Worm (Caenorhabditis elegans) whole organism, late embryonic: ENCODE data around the gene ttll-12.

Experiments used
- C08G9.2 ChIP-seq: sonication (generic microtip); optimal IDR thresholded peaks from 2 replicates; lab custom pipeline; 2016; ENCODE audit warnings: mild to moderate bottlenecking, missing genetic modification characterization, moderate library complexity, missing compliant biosample characterization
- C38D4.7 ChIP-seq: fragments of 200-800 bp; sonication (Bioruptor generic); optimal IDR thresholded peaks from 2 replicates; lab custom pipeline; 2018; ENCODE audit warnings: mild to moderate bottlenecking, missing genetic modification characterization, moderate library complexity, missing compliant biosample characterization
- K02D7.2 ChIP-seq: sonication (generic microtip); optimal IDR thresholded peaks from 2 replicates; lab custom pipeline; 2017; ENCODE audit warnings: mild to moderate bottlenecking, missing genetic modification characterization, missing compliant biosample characterization
- K09A11.1 ChIP-seq: sonication (generic microtip); optimal IDR thresholded peaks from 2 replicates; lab custom pipeline; 2017; ENCODE audit warnings: antibody characterized with exemption, mild to moderate bottlenecking, missing genetic modification characterization, missing compliant biosample characterization; ENCODE audit not compliant: insufficient read depth
- T23F11.4 ChIP-seq: fragments of 200-800 bp; sonication (Bioruptor generic); optimal IDR thresholded peaks from 2 replicates; lab custom pipeline; 2018; ENCODE audit warnings: mild to moderate bottlenecking, missing genetic modification characterization, missing compliant biosample characterization
- Y22D7AL.16 ChIP-seq: sonication (generic microtip); optimal IDR thresholded peaks from 2 replicates; lab custom pipeline; 2016; ENCODE audit warnings: missing genetic modification characterization, missing compliant biosample characterization
- ahr-1 ChIP-seq: sonication (generic microtip); optimal IDR thresholded peaks from 2 replicates; lab custom pipeline; 2016; ENCODE audit warnings: missing genetic modification characterization, missing compliant biosample characterization
- ama-1 ChIP-seq: fragments of 150-350 bp; optimal IDR thresholded peaks from 2 replicates; lab custom pipeline; 2014
- ceh-18 ChIP-seq: sonication (generic microtip); optimal IDR thresholded peaks from 2 replicates; lab custom pipeline; 2016; ENCODE audit warnings: missing genetic modification characterization, missing compliant biosample characterization
- ceh-2 ChIP-seq: sonication (generic microtip); optimal IDR thresholded peaks from 2 replicates; lab custom pipeline; 2016; ENCODE audit warnings: missing genotype, missing genetic modification characterization, missing compliant biosample characterization
- ceh-22 ChIP-seq: sonication (generic microtip); optimal IDR thresholded peaks from 2 replicates; lab custom pipeline; 2017; ENCODE audit warnings: missing biosample characterization, missing genetic modification characterization
- ceh-24 ChIP-seq: sonication (generic microtip); optimal IDR thresholded peaks from 2 replicates; lab custom pipeline; 2016; ENCODE audit warnings: mild to moderate bottlenecking, missing genetic modification characterization, missing compliant biosample characterization
- ceh-34 ChIP-seq: sonication (generic microtip); optimal IDR thresholded peaks from 2 replicates; lab custom pipeline; 2016; ENCODE audit warnings: mild to moderate bottlenecking, missing genetic modification characterization, missing compliant biosample characterization
- ceh-48 ChIP-seq: sonication (generic microtip); optimal IDR thresholded peaks from 2 replicates; lab custom pipeline; 2016; ENCODE audit warnings: missing genetic modification characterization, inconsistent platforms, missing compliant biosample characterization
- ceh-6 ChIP-seq: fragments of 200-800 bp; sonication (Bioruptor generic); optimal IDR thresholded peaks from 2 replicates; lab custom pipeline; 2018; ENCODE audit warnings: mild to moderate bottlenecking, missing genetic modification characterization, missing compliant biosample characterization
- dve-1 ChIP-seq: sonication (generic microtip); optimal IDR thresholded peaks from 2 replicates; lab custom pipeline; 2017; ENCODE audit warnings: antibody characterized with exemption, mild to moderate bottlenecking, missing genetic modification characterization, missing compliant biosample characterization
- ets-4 ChIP-seq: sonication (generic microtip); optimal IDR thresholded peaks from 2 replicates; lab custom pipeline; 2016; ENCODE audit warnings: missing genetic modification characterization, missing compliant biosample characterization
- fax-1 ChIP-seq: sonication (generic microtip); optimal IDR thresholded peaks from 2 replicates; lab custom pipeline; 2016; ENCODE audit warnings: missing genotype, missing genetic modification characterization, missing compliant biosample characterization
- fkh-10 ChIP-seq: fragments of 150-350 bp; optimal IDR thresholded peaks from 2 replicates; lab custom pipeline; 2014; ENCODE audit warnings: missing biosample characterization, missing genetic modification reagents, missing genetic modification characterization
- fkh-6 ChIP-seq: sonication (generic microtip); optimal IDR thresholded peaks from 2 replicates; lab custom pipeline; 2016; ENCODE audit warnings: missing genetic modification characterization, missing compliant biosample characterization
- hlh-13 ChIP-seq: fragments of 200-800 bp; sonication (Bioruptor generic); optimal IDR thresholded peaks from 2 replicates; lab custom pipeline; 2018; ENCODE audit warnings: mild to moderate bottlenecking, missing genetic modification characterization, missing compliant biosample characterization
- hlh-15 ChIP-seq: sonication (generic microtip); optimal IDR thresholded peaks from 2 replicates; lab custom pipeline; 2016; ENCODE audit warnings: missing genetic modification characterization, missing compliant biosample characterization
- hlh-6 ChIP-seq: sonication (generic microtip); optimal IDR thresholded peaks from 2 replicates; lab custom pipeline; 2016; ENCODE audit warnings: missing genotype, missing genetic modification characterization, missing compliant biosample characterization
- hlh-8 ChIP-seq: sonication (generic microtip); optimal IDR thresholded peaks from 2 replicates; lab custom pipeline; 2016; ENCODE audit warnings: missing genotype, missing genetic modification characterization, missing compliant biosample characterization
- lin-11 ChIP-seq: fragments of 200-800 bp; sonication (Bioruptor generic); optimal IDR thresholded peaks from 2 replicates; lab custom pipeline; 2018; ENCODE audit warnings: mild to moderate bottlenecking, missing genetic modification characterization, missing compliant biosample characterization
- madf-2 ChIP-seq: sonication (generic microtip); optimal IDR thresholded peaks from 2 replicates; lab custom pipeline; 2017; ENCODE audit warnings: missing genetic modification characterization, missing compliant biosample characterization
- nfya-1 ChIP-seq: sonication (generic microtip); optimal IDR thresholded peaks from 2 replicates; lab custom pipeline; 2017; ENCODE audit warnings: missing genetic modification characterization, mild to moderate bottlenecking, missing compliant biosample characterization, antibody characterized with exemption, moderate library complexity
- nhr-232 ChIP-seq: sonication (generic microtip); optimal IDR thresholded peaks from 2 replicates; lab custom pipeline; 2016; ENCODE audit warnings: missing genetic modification characterization, missing compliant biosample characterization
- npax-4 ChIP-seq: sonication (generic microtip); optimal IDR thresholded peaks from 2 replicates; lab custom pipeline; 2016; ENCODE audit warnings: missing genetic modification characterization, missing compliant biosample characterization
- odd-2 ChIP-seq: sonication (generic microtip); optimal IDR thresholded peaks from 2 replicates; lab custom pipeline; 2017; ENCODE audit warnings: antibody characterized with exemption, mild to moderate bottlenecking, missing genetic modification characterization, missing compliant biosample characterization
- pag-3 ChIP-seq: sonication (generic microtip); optimal IDR thresholded peaks from 2 replicates; lab custom pipeline; 2016; ENCODE audit warnings: missing compliant biosample characterization, missing genetic modification characterization, borderline replicate concordance
- pat-9 ChIP-seq: fragments of 200-800 bp; sonication (Bioruptor generic); optimal IDR thresholded peaks from 2 replicates; lab custom pipeline; 2018; ENCODE audit warnings: mild to moderate bottlenecking, missing genetic modification characterization, moderate library complexity, missing compliant biosample characterization
- pha-4 ChIP-seq: fragments of 150-350 bp; optimal IDR thresholded peaks from 2 replicates; lab custom pipeline; 2018; ENCODE audit warnings: missing biosample characterization, missing genetic modification reagents, missing genetic modification characterization
- pqm-1 ChIP-seq: sonication (generic microtip); optimal IDR thresholded peaks from 2 replicates; lab custom pipeline; 2016; ENCODE audit warnings: missing genetic modification characterization, missing compliant biosample characterization
- pros-1 ChIP-seq: fragments of 150-350 bp; optimal IDR thresholded peaks from 2 replicates; lab custom pipeline; 2014; ENCODE audit warnings: missing biosample characterization, missing genetic modification reagents, missing genetic modification characterization
- rnt-1 ChIP-seq: sonication (generic microtip); optimal IDR thresholded peaks from 2 replicates; lab custom pipeline; 2016; ENCODE audit warnings: missing genetic modification characterization, missing compliant biosample characterization
- sox-2 ChIP-seq: fragments of 200-800 bp; sonication (Bioruptor generic); IDR thresholded peaks from 2 replicates; pipeline ENCODE4 v1.3.6; 2022; ENCODE audit warnings: missing genetic modification reagents, missing genetic modification characterization, missing compliant biosample characterization
- sox-4 ChIP-seq: sonication (generic microtip); optimal IDR thresholded peaks from 2 replicates; lab custom pipeline; 2017; ENCODE audit warnings: mild to moderate bottlenecking, missing genetic modification characterization, inconsistent platforms, missing compliant biosample characterization
- tbx-2 ChIP-seq: sonication (generic microtip); optimal IDR thresholded peaks from 2 replicates; lab custom pipeline; 2016; ENCODE audit warnings: missing genetic modification characterization, missing compliant biosample characterization
- tbx-7 ChIP-seq: sonication (generic microtip); optimal IDR thresholded peaks from 2 replicates; lab custom pipeline; 2016; ENCODE audit warnings: missing genotype, missing genetic modification characterization, missing compliant biosample characterization
- ttx-3 ChIP-seq: sonication (generic microtip); optimal IDR thresholded peaks from 2 replicates; lab custom pipeline; 2016; ENCODE audit warnings: missing genetic modification reagents, missing genetic modification characterization, missing compliant biosample characterization
- unc-42 ChIP-seq: sonication (generic microtip); optimal IDR thresholded peaks from 2 replicates; lab custom pipeline; 2016; ENCODE audit warnings: missing genotype, missing genetic modification characterization, missing compliant biosample characterization
- unc-55 ChIP-seq: sonication (generic microtip); optimal IDR thresholded peaks from 2 replicates; lab custom pipeline; 2017; ENCODE audit warnings: missing biosample characterization, missing genetic modification reagents, missing genetic modification characterization
- zip-5 ChIP-seq: sonication (generic microtip); optimal IDR thresholded peaks from 2 replicates; lab custom pipeline; 2016; ENCODE audit warnings: missing genetic modification characterization, missing compliant biosample characterization
- ztf-16 ChIP-seq: sonication (generic microtip); optimal IDR thresholded peaks from 2 replicates; lab custom pipeline; 2017; ENCODE audit warnings: missing genetic modification characterization, missing compliant biosample characterization

Gene ttll-12

DNA sequence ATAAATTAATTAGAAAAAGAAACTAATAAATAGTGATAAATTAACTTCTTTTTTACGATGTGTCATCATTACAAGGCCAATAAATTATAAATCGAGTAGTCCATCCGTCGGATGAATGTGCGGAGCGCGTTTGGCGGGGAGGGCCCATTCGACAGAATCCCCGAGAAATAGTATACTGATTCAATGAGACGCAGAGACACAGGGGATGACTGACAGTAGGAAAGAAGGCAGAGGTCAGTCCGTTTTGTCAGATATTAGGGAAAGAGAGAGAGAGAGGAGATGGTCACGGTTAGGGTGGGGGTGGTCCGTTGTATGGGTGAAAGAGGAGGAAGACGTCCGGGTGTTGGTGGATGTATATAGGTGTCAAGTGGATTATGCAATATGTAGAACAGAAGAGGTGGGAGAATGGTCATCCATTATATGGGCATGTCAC is 30.2 kb upstream of the ttll-12 start (continued):
- TF ChIP-seq K09A11.1 (tag; lab: Kevin White, UChicago) (no peak), lin-11 (tag; lab: Kevin White, UChicago) (no peak), nfya-1 (tag; lab: Kevin White, UChicago) (peak; percentile 27), ceh-22 (tag; lab: Kevin White, UChicago) (no peak), pros-1 (tag; lab: Kevin White, UChicago) (no peak), Y22D7AL.16 (tag; lab: Kevin White, UChicago) (no peak), K02D7.2 (no peak), fkh-6 (tag; lab: Kevin White, UChicago) (peak; percentile 6), ceh-34 (tag; lab: Kevin White, UChicago) (peak; percentile 33), unc-42 (peak; percentile 69), C38D4.7 (no peak), pqm-1 (no peak), ztf-16 (tag; lab: Kevin White, UChicago) (peak; percentile 45), ceh-2 (tag; lab: Kevin White, UChicago) (peak; percentile 6), hlh-13 (no peak), tbx-7 (tag; lab: Kevin White, UChicago) (peak; percentile 14), tbx-2 (tag; lab: Kevin White, UChicago) (peak; percentile 90), unc-55 (GFP tag; lab: Kevin White, UChicago) (peak; percentile 98), odd-2 (tag; lab: Kevin White, UChicago) (no peak), hlh-8 (tag; lab: Kevin White, UChicago) (no peak), rnt-1 (no peak), npax-4 (no peak), ceh-18 (tag; lab: Kevin White, UChicago) (no peak), T23F11.4 (no peak), sox-4 (tag; lab: Kevin White, UChicago) (no peak), ceh-48 (tag; lab: Kevin White, UChicago) (no peak), ahr-1 (no peak), zip-5 (no peak), pha-4 (tag; lab: Kevin White, UChicago) (no peak), hlh-15 (no peak), fax-1 (tag; lab: Kevin White, UChicago) (no peak), C08G9.2 (tag; lab: Kevin White, UChicago) (no peak), ama-1 (no peak), dve-1 (tag; lab: Kevin White, UChicago) (no peak), ttx-3 (tag; lab: Kevin White, UChicago) (no peak), pat-9 (tag; lab: Kevin White, UChicago) (no peak), ceh-6 (no peak), hlh-6 (no peak), madf-2 (tag; lab: Kevin White, UChicago) (no peak)

DNA sequence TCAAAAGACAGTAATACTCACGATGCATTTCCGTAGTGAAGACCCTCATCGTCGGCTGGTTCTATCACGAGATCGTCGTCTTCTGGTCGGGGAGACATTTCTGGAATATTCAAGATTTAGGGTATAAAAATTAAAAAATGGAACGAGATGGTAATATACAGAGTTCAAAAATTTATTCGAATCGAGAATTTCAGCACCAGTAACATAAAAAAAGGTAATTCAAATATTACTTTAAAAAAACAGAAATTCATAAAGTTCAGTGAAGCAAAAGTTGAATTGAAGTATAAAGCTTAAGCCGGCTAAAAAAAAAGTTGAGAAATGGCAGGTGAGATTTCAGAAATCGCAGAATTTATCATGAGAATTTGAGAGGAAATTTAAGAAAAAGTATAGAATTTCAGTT is 28.6 kb upstream of the ttll-12 start, which contains the start of gene cam-1:
cam-1 (minus strand) TSS at position 101 of the 400 bp plus-strand sequence.
- TF ChIP-seq ceh-24, result no peak
- no peak for TF ChIP-seq ceh-2 (tag; lab: Kevin White, UChicago)
- TF ChIP-seq ceh-48 (tag; lab: Kevin White, UChicago), result no peak
- no peak for TF ChIP-seq sox-2
- TF ChIP-seq pag-3 (tag; lab: Kevin White, UChicago), result no peak
- TF ChIP-seq fkh-10 (GFP tag; lab: Kevin White, UChicago), result no peak
- TF ChIP-seq pha-4 (tag; lab: Kevin White, UChicago), result no peak
- TF ChIP-seq tbx-7 (tag; lab: Kevin White, UChicago), result no peak
- no peak for TF ChIP-seq nhr-232 (tag; lab: Kevin White, UChicago)
- TF ChIP-seq hlh-8 (tag; lab: Kevin White, UChicago), result no peak
- no peak for TF ChIP-seq ets-4
- no peak for TF ChIP-seq ztf-16 (tag; lab: Kevin White, UChicago)
- TF ChIP-seq, all 69 proteins: peak for 0
